Worm (Caenorhabditis elegans): ENCODE data around the gene Y17G7B.21.

The Y17G7B.21 gene

ce11 chrII:11967507-11968127 is 9.8 kb downstream of the Y17G7B.21 start, which contains the start of gene W03C9.5 (continued):
- peak; percentile 96 for TF ChIP-seq nhr-237 (tag; optimal IDR thresholded peaks at IDR 0.05)
- TF ChIP-seq sptf-1 (tag; optimal IDR thresholded peaks at IDR 0.05) = peak; percentile 90
- TF ChIP-seq elt-3 (tag; optimal IDR thresholded peaks at IDR 0.05) = no peak
- peak; percentile 86 for TF ChIP-seq mep-1 (tag; optimal IDR thresholded peaks at IDR 0.05)

DNA sequence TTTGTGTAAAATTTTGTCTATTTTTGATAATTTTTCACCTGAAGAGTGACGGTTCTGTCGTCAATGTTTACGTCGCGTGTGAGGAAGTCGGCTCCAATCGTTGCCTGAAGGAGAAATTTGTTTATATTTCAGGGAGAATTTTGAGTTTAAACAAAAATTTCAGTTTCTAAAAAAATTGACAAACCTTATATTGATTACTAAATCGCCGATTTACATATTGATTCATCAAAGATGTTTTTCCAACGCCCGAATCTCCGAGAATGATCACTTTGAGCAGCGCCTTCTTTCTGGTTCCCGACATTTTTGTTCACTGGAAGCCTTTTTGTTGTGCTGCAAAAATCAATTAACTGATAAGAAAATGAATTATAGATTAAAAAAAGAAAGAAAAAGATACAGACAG is 10.9 kb downstream of the Y17G7B.21 start, which contains the start of gene rab-7:
Gene rab-7, minus strand, starts transcription at position 330 of the 400 bp plus-strand sequence.
- TF ChIP-seq mab-5 (tag; optimal IDR thresholded peaks at IDR 0.05) (no peak), lin-32 (GFP tag; optimal IDR thresholded peaks at IDR 0.05) (no peak), blmp-1 (tag; optimal IDR thresholded peaks at IDR 0.05) (no peak), lsy-2 (tag; optimal IDR thresholded peaks at IDR 0.05) (no peak), sptf-1 (tag; optimal IDR thresholded peaks at IDR 0.05) (no peak), drap-1 (GFP tag; optimal IDR thresholded peaks at IDR 0.05) (no peak), ces-1 (GFP tag; optimal IDR thresholded peaks at IDR 0.05) (no peak)

DNA sequence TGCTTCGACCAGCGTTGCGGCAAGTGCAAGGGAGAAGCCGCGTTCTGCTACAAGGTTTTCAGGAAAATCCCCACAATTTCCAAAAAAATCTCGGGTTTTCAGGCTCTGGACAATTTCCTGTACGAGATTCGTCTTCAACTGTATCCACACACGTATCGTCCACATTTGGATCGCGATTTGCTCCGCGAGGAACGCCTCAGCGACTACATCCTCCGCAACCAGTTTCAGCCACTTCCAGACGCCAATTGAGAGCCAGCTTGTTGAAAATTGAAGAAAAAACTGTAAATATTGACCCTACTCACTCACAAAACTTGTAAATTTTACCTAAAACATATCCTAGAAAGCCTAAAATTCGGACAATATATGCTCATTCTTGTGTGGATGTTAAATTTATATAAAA is 12.6 kb downstream of the Y17G7B.21 start:
- TF ChIP-seq snpc-4 (tag; optimal IDR thresholded peaks at IDR 0.05) = no peak
- no peak for TF ChIP-seq blmp-1 (tag; optimal IDR thresholded peaks at IDR 0.05)
- TF ChIP-seq elt-3 (tag; optimal IDR thresholded peaks at IDR 0.05) = no peak
- TF ChIP-seq elt-1 (tag; optimal IDR thresholded peaks at IDR 0.05; ENCODE audit: borderline replicate concordance, insufficient read depth) = no peak
- no peak for TF ChIP-seq tbx-8 (GFP tag; optimal IDR thresholded peaks at IDR 0.05)
- no peak for TF ChIP-seq ceh-39 (tag; optimal IDR thresholded peaks at IDR 0.05)
- no peak for TF ChIP-seq M03D4.4 (tag; optimal IDR thresholded peaks at IDR 0.05)
- TF ChIP-seq ztf-11 (tag; optimal IDR thresholded peaks at IDR 0.05) = no peak
- TF ChIP-seq mab-5 (tag; optimal IDR thresholded peaks at IDR 0.05) = no peak
- no peak for TF ChIP-seq bed-3 (GFP tag; optimal IDR thresholded peaks at IDR 0.05)

DNA sequence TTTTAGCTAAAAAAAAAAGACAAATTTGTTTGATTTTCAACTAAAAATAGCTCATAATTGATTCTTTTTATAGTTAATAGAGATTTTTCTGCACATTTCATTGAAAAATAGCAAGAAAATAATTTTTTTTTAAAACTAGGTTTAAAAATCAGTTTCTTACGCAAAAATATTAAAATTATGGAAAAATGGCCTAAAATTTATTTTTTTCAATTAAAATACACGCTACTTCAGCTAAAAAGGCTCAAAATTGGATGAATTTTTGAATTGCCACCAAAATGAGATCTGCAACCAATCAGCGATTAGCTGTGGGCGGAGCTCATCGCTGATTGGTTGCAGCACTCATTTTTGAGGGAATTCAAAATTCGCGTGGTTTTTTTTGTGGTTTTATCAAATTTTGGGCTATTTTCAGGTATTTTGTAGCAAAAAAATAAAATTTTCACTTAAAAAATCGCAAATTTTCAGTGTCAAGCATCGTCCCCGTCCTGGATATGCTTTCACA is 14.3 kb downstream of the Y17G7B.21 start:
- no peak for TF ChIP-seq drap-1 (GFP tag; optimal IDR thresholded peaks at IDR 0.05)
- TF ChIP-seq ceh-39 (tag; optimal IDR thresholded peaks at IDR 0.05) = no peak
- TF ChIP-seq nhr-28 (tag; optimal IDR thresholded peaks at IDR 0.05) = no peak
- no peak for TF ChIP-seq M03D4.4 (tag; optimal IDR thresholded peaks at IDR 0.05)
- no peak for TF ChIP-seq cnd-1 (tag; optimal IDR thresholded peaks at IDR 0.05)

- TF ChIP-seq unc-120 (tag; optimal IDR thresholded peaks at IDR 0.05; ENCODE audit: poor library complexity, severe bottlenecking) = no peak
- no peak for TF ChIP-seq ceh-39 (tag; optimal IDR thresholded peaks at IDR 0.05)
- no peak for TF ChIP-seq nhr-12 (tag; optimal IDR thresholded peaks at IDR 0.05)
- no peak for TF ChIP-seq ceh-83 (GFP tag; optimal IDR thresholded peaks at IDR 0.05)
- no peak for TF ChIP-seq mep-1 (tag; optimal IDR thresholded peaks at IDR 0.05)
- no peak for TF ChIP-seq nhr-2 (tag; optimal IDR thresholded peaks at IDR 0.05)
- TF ChIP-seq tbx-8 (GFP tag; optimal IDR thresholded peaks at IDR 0.05) = no peak
- no peak for TF ChIP-seq flh-1 (GFP tag; optimal IDR thresholded peaks at IDR 0.05)
- TF ChIP-seq nhr-237 (tag; optimal IDR thresholded peaks at IDR 0.05) = no peak
- no peak for TF ChIP-seq lin-32 (GFP tag; optimal IDR thresholded peaks at IDR 0.05)
- TF ChIP-seq elt-1 (tag; optimal IDR thresholded peaks at IDR 0.05; ENCODE audit: borderline replicate concordance, insufficient read depth) = no peak
- no peak for TF ChIP-seq ces-1 (GFP tag; optimal IDR thresholded peaks at IDR 0.05)
- no peak for TF ChIP-seq ham-2 (GFP tag; optimal IDR thresholded peaks at IDR 0.05)
- TF ChIP-seq zip-8 (tag; optimal IDR thresholded peaks at IDR 0.05) = no peak
- no peak for TF ChIP-seq sptf-1 (tag; optimal IDR thresholded peaks at IDR 0.05)
These were observed 15.4 kb downstream of the Y17G7B.21 start, which contains the start of the genes W03C9.1 and W03C9.2 for ce11 chrII:11962083-11962482. W03C9.1 (minus strand) TSS chrII:11962128. W03C9.2 (plus strand) TSS chrII:11962368.

DNA sequence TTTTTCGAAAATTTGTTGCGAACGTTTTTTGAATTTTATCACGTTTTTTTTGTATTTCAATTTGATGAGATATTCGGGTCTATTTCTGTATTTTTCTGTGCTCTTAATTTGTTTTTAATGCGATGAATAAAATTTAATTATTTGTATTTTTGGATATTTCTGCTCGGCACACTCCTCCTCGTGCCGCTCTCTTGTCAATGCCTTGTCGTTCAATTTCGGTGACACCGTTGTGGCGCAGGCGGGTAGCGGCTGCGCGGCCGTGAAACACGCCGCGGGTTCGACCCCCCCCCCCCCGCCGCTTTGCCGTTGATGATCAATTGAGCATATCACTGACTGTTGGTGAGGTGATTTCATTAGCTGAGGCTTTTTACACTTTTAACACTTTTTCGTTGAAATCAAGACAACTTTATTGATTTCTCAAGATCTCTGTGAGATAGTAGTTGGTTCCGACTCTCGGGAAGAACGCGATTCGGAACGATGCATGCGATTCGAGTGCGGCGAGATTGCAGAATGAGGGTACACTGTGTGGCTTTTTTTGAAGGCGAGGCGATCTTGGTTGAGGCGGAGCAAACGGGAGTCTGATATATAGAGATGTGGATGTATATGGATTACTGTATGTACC is 16.8 kb downstream of the Y17G7B.21 start:
- TF ChIP-seq bed-3 (GFP tag; optimal IDR thresholded peaks at IDR 0.05) (peak; percentile 99), ceh-83 (GFP tag; optimal IDR thresholded peaks at IDR 0.05) (peak; percentile 100), lin-32 (GFP tag; optimal IDR thresholded peaks at IDR 0.05) (peak; percentile 100), tbx-8 (GFP tag; optimal IDR thresholded peaks at IDR 0.05) (peak; percentile 100), nhr-2 (tag; optimal IDR thresholded peaks at IDR 0.05) (no peak), unc-39 (tag; optimal IDR thresholded peaks at IDR 0.05) (peak; percentile 82), M03D4.4 (tag; optimal IDR thresholded peaks at IDR 0.05) (peak; percentile 99), mls-2 (tag; optimal IDR thresholded peaks at IDR 0.05) (peak; percentile 100), nhr-28 (tag; optimal IDR thresholded peaks at IDR 0.05) (peak; percentile 77), pha-4 (tag; optimal IDR thresholded peaks at IDR 0.05) (peak; percentile 84), ceh-43 (GFP tag; optimal IDR thresholded peaks at IDR 0.05) (peak; percentile 99), hlh-1 (tag; optimal IDR thresholded peaks at IDR 0.05) (peak; percentile 73), elt-3 (tag; optimal IDR thresholded peaks at IDR 0.05) (peak; percentile 60), sem-2 (GFP tag; optimal IDR thresholded peaks at IDR 0.05) (peak; percentile 99), mep-1 (tag; optimal IDR thresholded peaks at IDR 0.05) (peak; percentile 67), unc-62 (GFP tag; optimal IDR thresholded peaks at IDR 0.05) (peak; percentile 80), flh-1 (GFP tag; optimal IDR thresholded peaks at IDR 0.05) (peak; percentile 99), nhr-237 (tag; optimal IDR thresholded peaks at IDR 0.05) (peak; percentile 74), lin-13 (tag; optimal IDR thresholded peaks at IDR 0.05) (peak; percentile 88), cnd-1 (tag; optimal IDR thresholded peaks at IDR 0.05) (peak; percentile 99), sptf-1 (tag; optimal IDR thresholded peaks at IDR 0.05) (peak; percentile 100), nhr-12 (tag; optimal IDR thresholded peaks at IDR 0.05) (peak; percentile 57), nhr-76 (tag; optimal IDR thresholded peaks at IDR 0.05) (peak; percentile 63), ces-1 (GFP tag; optimal IDR thresholded peaks at IDR 0.05) (peak; percentile 66)

Measured in whole organism, mixed stage, embryonic.